Worm (Caenorhabditis elegans): Measurements from ENCODE around the gene lec-9.

- TF ChIP-seq lin-32 (GFP tag; optimal IDR thresholded peaks at IDR 0.05) (no peak), nhr-76 (tag; optimal IDR thresholded peaks at IDR 0.05) (no peak), mls-2 (tag; optimal IDR thresholded peaks at IDR 0.05) (no peak), pha-4 (tag; optimal IDR thresholded peaks at IDR 0.05) (no peak), nhr-237 (tag; optimal IDR thresholded peaks at IDR 0.05) (no peak), lsy-2 (tag; optimal IDR thresholded peaks at IDR 0.05) (no peak), ceh-83 (GFP tag; optimal IDR thresholded peaks at IDR 0.05) (no peak), cnd-1 (tag; optimal IDR thresholded peaks at IDR 0.05) (no peak), blmp-1 (tag; optimal IDR thresholded peaks at IDR 0.05) (no peak), ztf-11 (tag; optimal IDR thresholded peaks at IDR 0.05) (no peak)
Observed at ce11 chrX:17631703-17632102, 31.4 kb downstream of the lec-9 start.

Measured in whole organism, mixed stage, embryonic.